Fruit fly (Drosophila melanogaster) whole organism, wandering third instar larva: ENCODE data around the gene nudC.

Source experiments
- Hr83 ChIP-seq: fragments of 200-300 bp; sonication (Bioruptor generic); optimal IDR thresholded peaks from 2 replicates; lab custom pipeline; 2016; ENCODE audit warnings: missing biosample characterization, mild to moderate bottlenecking, missing genetic modification characterization, moderate library complexity; ENCODE audit not compliant: poor library complexity, severe bottlenecking
- Myc ChIP-seq: fragments of >200 bp; optimal IDR thresholded peaks from 2 replicates; lab custom pipeline; 2017
- br ChIP-seq: fragments of 200-800 bp; sonication (Bioruptor generic); optimal IDR thresholded peaks from 2 replicates; lab custom pipeline; 2016; ENCODE audit warnings: missing biosample characterization, missing genetic modification characterization
- dsf ChIP-seq: sonication (Bioruptor generic); optimal IDR thresholded peaks from 2 replicates; lab custom pipeline; 2016; ENCODE audit warnings: missing biosample characterization, missing genetic modification characterization, borderline replicate concordance
- usp ChIP-seq: fragments of >200 bp; optimal IDR thresholded peaks from 2 replicates; lab custom pipeline; 2017; ENCODE audit warnings: missing biosample characterization, missing genetic modification characterization

dm6 chr3L:16813984-16814383 lies 9.2 kb downstream of the nudC start:
- no peak for TF ChIP-seq dsf
- TF ChIP-seq usp = no peak
- no peak for TF ChIP-seq Myc (lab: Kevin White, UChicago)
- TF ChIP-seq Hr83 (GFP tag; lab: Kevin White, UChicago) = no peak
- TF ChIP-seq br (GFP tag; lab: Kevin White, UChicago) = no peak
